Fruit fly (Drosophila melanogaster): Measurements from ENCODE around the gene Hus1-like.

The Hus1-like gene

dm6 chr3R:4809944-4810653 lies 1.8 kb downstream of the Hus1-like start (continued):
- TF ChIP-seq Eip74EF (GFP tag; optimal IDR thresholded peaks at IDR 0.05) (no peak), Adf1 (GFP tag; IDR thresholded peaks at IDR 0.05) (peak; percentile 25; the same call in 1 of the 2 replicates), Xrp1 (GFP tag; IDR thresholded peaks at IDR 0.05) (no peak), Dref (GFP tag; IDR thresholded peaks at IDR 0.05) (no peak), trem (tag; optimal IDR thresholded peaks at IDR 0.05) (no peak), pnt (GFP tag; optimal IDR thresholded peaks at IDR 0.05) (no peak), CG16779 (GFP tag; IDR thresholded peaks at IDR 0.05) (no peak), CG33557 (GFP tag; optimal IDR thresholded peaks at IDR 0.05) (no peak), Ravus (GFP tag; IDR thresholded peaks at IDR 0.05) (no peak), Hey (tag; optimal IDR thresholded peaks at IDR 0.05) (no peak), Mrtf (GFP tag; IDR thresholded peaks at IDR 0.05) (no peak), gem (tag; optimal IDR thresholded peaks at IDR 0.05) (no peak), sd (tag; optimal IDR thresholded peaks at IDR 0.05) (peak; percentile 27), ranshi (GFP tag; IDR thresholded peaks at IDR 0.05) (no peak), H2.0 (GFP tag; IDR thresholded peaks at IDR 0.05) (no peak), pan (optimal IDR thresholded peaks at IDR 0.05) (no peak), pan (GFP tag; optimal IDR thresholded peaks at IDR 0.05 in 1 of 2, IDR thresholded peaks at IDR 0.05 in 1 of 2) (peak in 1 of 2 experiments; percentile 10), fru (optimal IDR thresholded peaks at IDR 0.05) (no peak), al (GFP tag; IDR thresholded peaks at IDR 0.05) (no peak), yki (optimal IDR thresholded peaks at IDR 0.05) (no peak), CG12391 (tag; optimal IDR thresholded peaks at IDR 0.05) (no peak), CG7987 (GFP tag; optimal IDR thresholded peaks at IDR 0.05) (peak; percentile 31), CG12104 (GFP tag; optimal IDR thresholded peaks at IDR 0.05) (no peak), HLH54F (GFP tag; optimal IDR thresholded peaks at IDR 0.05) (no peak), zfh2 (GFP tag; optimal IDR thresholded peaks at IDR 0.05) (no peak), CHES-1-like (GFP tag; optimal IDR thresholded peaks at IDR 0.05) (no peak), CG7786 (GFP tag; optimal IDR thresholded peaks at IDR 0.05) (no peak), CTCF (GFP tag; optimal IDR thresholded peaks at IDR 0.05) (no peak), toy (GFP tag; IDR thresholded peaks at IDR 0.05) (no peak), H15 (GFP tag; IDR thresholded peaks at IDR 0.05) (no peak), fd3F (GFP tag; optimal IDR thresholded peaks at IDR 0.05) (no peak), Stat92E (GFP tag; optimal IDR thresholded peaks at IDR 0.05) (no peak), CG13296 (GFP tag; optimal IDR thresholded peaks at IDR 0.05) (peak; percentile 3), Med (GFP tag) (peak; percentile 78), Ets65A (GFP tag) (no peak), Hr78 (GFP tag; optimal IDR thresholded peaks at IDR 0.05) (no peak), C15 (GFP tag; IDR thresholded peaks at IDR 0.05) (no peak), PHDP (tag; optimal IDR thresholded peaks at IDR 0.05) (no peak), CG8944 (GFP tag; optimal IDR thresholded peaks at IDR 0.05) (no peak), Optix (GFP tag; IDR thresholded peaks at IDR 0.05) (no peak), CG9727 (GFP tag; optimal IDR thresholded peaks at IDR 0.05) (no peak), esg (GFP tag; conservative IDR thresholded peaks at IDR 0.05) (no peak), ap (GFP tag; IDR thresholded peaks at IDR 0.05) (no peak), chn (GFP tag; optimal IDR thresholded peaks at IDR 0.05) (peak; percentile 5), sens (GFP tag) (no peak), CG9215 (GFP tag; IDR thresholded peaks at IDR 0.05) (no peak), Meics (GFP tag; optimal IDR thresholded peaks at IDR 0.05) (no peak), CG3995 (GFP tag; optimal IDR thresholded peaks at IDR 0.05) (no peak), CG17328 (GFP tag; IDR thresholded peaks at IDR 0.05) (no peak), slbo (GFP tag; IDR thresholded peaks at IDR 0.05) (no peak), oc (tag; optimal IDR thresholded peaks at IDR 0.05) (no peak), hkb (optimal IDR thresholded peaks at IDR 0.05) (no peak), hkb (GFP tag; IDR thresholded peaks at IDR 0.05) (no peak)
